Fruit fly (Drosophila melanogaster) whole organism, embryonic: ENCODE measurements around the gene spirit.

Experiments used
- ATbp ChIP-seq: fragments of 200-800 bp; sonication (Bioruptor generic); optimal IDR thresholded peaks from 2 replicates; lab custom pipeline; 2017; ENCODE audit warnings: missing biosample characterization, mild to moderate bottlenecking, missing genetic modification characterization, missing genetic modification reagents
- Bteb2 ChIP-seq: fragments of 200-800 bp; sonication (Bioruptor generic); optimal IDR thresholded peaks from 2 replicates; lab custom pipeline; 2016; ENCODE audit warnings: missing biosample characterization, missing genetic modification characterization
- C15 ChIP-seq: fragments of 200-800 bp; sonication (Bioruptor generic); IDR thresholded peaks from 3 replicates; pipeline ENCODE4 v1.3.6; 2022; ENCODE audit warnings: missing biosample characterization, missing genetic modification characterization
- CG10147 ChIP-seq: fragments of 200-800 bp; sonication (Bioruptor generic); optimal IDR thresholded peaks from 2 replicates; lab custom pipeline; 2019; ENCODE audit warnings: missing biosample characterization, mild to moderate bottlenecking, missing genetic modification characterization, moderate library complexity
- CG10959 ChIP-seq: fragments of 200-800 bp; sonication (Bioruptor generic); IDR thresholded peaks from 2 replicates; pipeline ENCODE4 v1.3.6; 2022; ENCODE audit warnings: missing biosample characterization, missing genetic modification characterization
- CG12104 ChIP-seq: fragments of 200-800 bp; sonication (Bioruptor generic); optimal IDR thresholded peaks from 3 replicates; lab custom pipeline; 2016; ENCODE audit warnings: missing biosample characterization, missing genetic modification characterization
- CG13123 ChIP-seq: fragments of 200-800 bp; sonication (Bioruptor generic); optimal IDR thresholded peaks from 2 replicates; lab custom pipeline; 2016; ENCODE audit warnings: missing biosample characterization, missing genetic modification characterization
- CG14710 ChIP-seq: fragments of 200-800 bp; sonication (Bioruptor generic); optimal IDR thresholded peaks from 3 replicates; lab custom pipeline; 2019; ENCODE audit warnings: missing biosample characterization, mild to moderate bottlenecking, missing genetic modification characterization, moderate library complexity
- CG14965 ChIP-seq: fragments of 200-800 bp; sonication (Bioruptor generic); optimal IDR thresholded peaks from 2 replicates; lab custom pipeline; 2016; ENCODE audit warnings: missing biosample characterization, missing genetic modification characterization, borderline replicate concordance
- CG2120 ChIP-seq: fragments of 200-800 bp; sonication (Bioruptor generic); optimal IDR thresholded peaks from 3 replicates; lab custom pipeline; 2016; ENCODE audit warnings: missing biosample characterization, missing genetic modification characterization
- CG2678 ChIP-seq: fragments of 200-800 bp; sonication (Bioruptor generic); optimal IDR thresholded peaks from 3 replicates; lab custom pipeline; 2019; ENCODE audit warnings: missing biosample characterization, mild to moderate bottlenecking, missing genetic modification characterization, moderate library complexity
- CG32767 ChIP-seq: fragments of 200-800 bp; sonication (Bioruptor generic); IDR thresholded peaks from 2 replicates; pipeline ENCODE4 v1.3.6; 2022; ENCODE audit warnings: missing biosample characterization, missing genetic modification characterization
- CG34224 ChIP-seq: fragments of 200-800 bp; sonication (Bioruptor generic); IDR thresholded peaks from 3 replicates; pipeline ENCODE4 v1.3.6; 2022; ENCODE audit warnings: missing biosample characterization, missing genetic modification characterization; ENCODE audit not compliant: partially characterized antibody
- CG3995 ChIP-seq: fragments of 200-800 bp; sonication (Bioruptor generic); optimal IDR thresholded peaks from 3 replicates; lab custom pipeline; 2016; ENCODE audit warnings: missing biosample characterization, missing genetic modification characterization
- CG42726 ChIP-seq: fragments of 200-800 bp; sonication (Bioruptor generic); IDR thresholded peaks from 2 replicates; pipeline ENCODE4 v1.3.6; 2022; ENCODE audit warnings: missing biosample characterization, missing genetic modification characterization; ENCODE audit not compliant: partially characterized antibody
- CG9932 ChIP-seq: fragments of 200-800 bp; sonication (Bioruptor generic); IDR thresholded peaks from 2 replicates; pipeline ENCODE4 v1.3.6; 2022; ENCODE audit warnings: missing biosample characterization, missing genetic modification characterization
- CoRest ChIP-seq: fragments of 200-800 bp; sonication (Bioruptor generic); optimal IDR thresholded peaks from 3 replicates; lab custom pipeline; 2018; ENCODE audit warnings: missing biosample characterization, mild to moderate bottlenecking, missing genetic modification characterization, moderate library complexity
- Dll ChIP-seq: fragments of 200-800 bp; sonication (Bioruptor generic); IDR thresholded peaks from 4 replicates; pipeline ENCODE4 v1.3.6; 2022; ENCODE audit warnings: missing biosample characterization, missing genetic modification characterization; ENCODE audit not compliant: partially characterized antibody
- Eip74EF ChIP-seq, 2 experiments: fragments of 200-800 bp in 1 of 2; fragments of >200 bp in 1 of 2; sonication (Bioruptor generic) in 1 of 2; optimal IDR thresholded peaks; 2 replicates each; lab custom pipeline; 2017 to 2019; ENCODE audit warnings: missing biosample characterization in 2 of 2, missing genetic modification characterization in 2 of 2, mild to moderate bottlenecking in 1 of 2, moderate library complexity in 1 of 2
- Elba2 ChIP-seq: fragments of 200-800 bp; sonication (Bioruptor generic); optimal IDR thresholded peaks from 3 replicates; lab custom pipeline; 2016; ENCODE audit warnings: missing biosample characterization, missing genetic modification characterization
- H2.0 ChIP-seq: fragments of 200-800 bp; sonication (Bioruptor generic); IDR thresholded peaks from 2 replicates; pipeline ENCODE4 v1.3.6; 2022; ENCODE audit warnings: missing biosample characterization, missing genetic modification characterization
- Hr3 ChIP-seq: fragments of 200-800 bp; sonication (Bioruptor generic); optimal IDR thresholded peaks from 3 replicates; lab custom pipeline; 2016; ENCODE audit warnings: missing biosample characterization, missing genetic modification characterization
- NK7.1 ChIP-seq: fragments of 200-800 bp; sonication (Bioruptor generic); optimal IDR thresholded peaks from 3 replicates; lab custom pipeline; 2016; ENCODE audit warnings: missing biosample characterization, missing genetic modification characterization
- Neu2 ChIP-seq: fragments of 200-800 bp; sonication (Bioruptor generic); optimal IDR thresholded peaks from 3 replicates; lab custom pipeline; 2016; ENCODE audit warnings: missing biosample characterization, missing genetic modification characterization, borderline replicate concordance
- Poxn ChIP-seq: fragments of 200-800 bp; sonication (Bioruptor generic); IDR thresholded peaks from 2 replicates; pipeline ENCODE4 v1.3.6; 2022; ENCODE audit warnings: missing biosample characterization, missing genetic modification characterization
- Rfx ChIP-seq: fragments of 200-800 bp; sonication (Bioruptor generic); IDR thresholded peaks from 2 replicates; pipeline ENCODE4 v1.3.6; 2022; ENCODE audit warnings: missing biosample characterization, missing genetic modification characterization
- ab ChIP-seq: fragments of 200-800 bp; sonication (Bioruptor generic); optimal IDR thresholded peaks from 2 replicates; lab custom pipeline; 2016; ENCODE audit warnings: missing biosample characterization, missing genetic modification characterization
- ac ChIP-seq: fragments of 200-800 bp; sonication (Bioruptor generic); optimal IDR thresholded peaks from 3 replicates; lab custom pipeline; 2017; ENCODE audit warnings: missing biosample characterization, mild to moderate bottlenecking, missing genetic modification characterization
- bab2 ChIP-seq: fragments of 200-800 bp; sonication (Bioruptor generic); optimal IDR thresholded peaks from 2 replicates; lab custom pipeline; 2016; ENCODE audit warnings: missing biosample characterization, missing genetic modification characterization
- croc ChIP-seq: fragments of 200-800 bp; sonication (Bioruptor generic); conservative IDR thresholded peaks from 3 replicates; pipeline ENCODE4 v1.3.6; 2022; ENCODE audit warnings: missing biosample characterization, missing genetic modification characterization
- crol ChIP-seq: fragments of 200-800 bp; sonication (Bioruptor generic); IDR thresholded peaks from 2 replicates; pipeline ENCODE4 v1.3.6; 2022; ENCODE audit warnings: missing biosample characterization, missing genetic modification characterization
- dan ChIP-seq: fragments of 200-800 bp; sonication (Bioruptor generic); IDR thresholded peaks from 2 replicates; pipeline ENCODE4 v1.3.6; 2022; ENCODE audit warnings: missing biosample characterization, missing genetic modification characterization
- dmrt99B ChIP-seq: fragments of 200-800 bp; sonication (Bioruptor generic); optimal IDR thresholded peaks from 2 replicates; lab custom pipeline; 2018; ENCODE audit warnings: missing biosample characterization, mild to moderate bottlenecking, missing genetic modification characterization, moderate library complexity
- eve ChIP-seq, 2 experiments: fragments of >200 bp; optimal IDR thresholded peaks; 2 replicates each; lab custom pipeline; 2017; ENCODE audit warnings: missing biosample characterization in 2 of 2, missing genetic modification characterization in 2 of 2
- fd64A ChIP-seq: fragments of 200-800 bp; sonication (Bioruptor generic); optimal IDR thresholded peaks from 3 replicates; lab custom pipeline; 2018; ENCODE audit warnings: missing biosample characterization, mild to moderate bottlenecking, missing genetic modification characterization
- hb ChIP-seq: fragments of 200-800 bp; sonication (Bioruptor generic); IDR thresholded peaks from 3 replicates; pipeline ENCODE4 v1.3.6; 2022; ENCODE audit warnings: missing biosample characterization, missing genetic modification characterization; ENCODE audit not compliant: partially characterized antibody
- hbn ChIP-seq: fragments of 200-800 bp; sonication (Bioruptor generic); IDR thresholded peaks from 2 replicates; pipeline ENCODE4 v1.3.6; 2022; ENCODE audit warnings: missing biosample characterization, missing genetic modification characterization; ENCODE audit not compliant: partially characterized antibody
- ken ChIP-seq: fragments of 200-800 bp; sonication (Bioruptor generic); IDR thresholded peaks from 3 replicates; pipeline ENCODE4 v1.3.6; 2022; ENCODE audit warnings: missing biosample characterization, missing genetic modification characterization
- knrl ChIP-seq: fragments of 200-800 bp; sonication (Bioruptor generic); IDR thresholded peaks from 3 replicates; pipeline ENCODE4 v1.3.6; 2022; ENCODE audit warnings: missing biosample characterization, missing genetic modification characterization; ENCODE audit not compliant: partially characterized antibody
- pb ChIP-seq: fragments of 200-800 bp; sonication (Bioruptor generic); optimal IDR thresholded peaks from 3 replicates; lab custom pipeline; 2016; ENCODE audit warnings: missing biosample characterization, missing genetic modification characterization
- pum ChIP-seq: fragments of 200-800 bp; sonication (Bioruptor generic); optimal IDR thresholded peaks from 2 replicates; lab custom pipeline; 2016; ENCODE audit warnings: missing biosample characterization, missing genetic modification characterization
- sc ChIP-seq, 3 experiments: fragments of >200 bp in 2 of 3; fragments of 200-800 bp in 1 of 3; sonication (Bioruptor generic) in 1 of 3; optimal IDR thresholded peaks; 2 replicates in 2 of 3; 3 replicates in 1 of 3; lab custom pipeline; 2017; ENCODE audit warnings: mild to moderate bottlenecking in 1 of 3, missing biosample characterization in 1 of 3, missing genetic modification characterization in 1 of 3, missing genetic modification reagents in 1 of 3
- tgo ChIP-seq: fragments of 200-800 bp; sonication (Bioruptor generic); IDR thresholded peaks from 3 replicates; pipeline ENCODE4 v1.3.6; 2022; ENCODE audit warnings: missing biosample characterization, missing genetic modification characterization
- tll ChIP-seq, 2 experiments: fragments of 200-800 bp in 1 of 2; fragments of >200 bp in 1 of 2; sonication (Bioruptor generic) in 1 of 2; optimal IDR thresholded peaks; 2 replicates each; lab custom pipeline; 2017 to 2019; ENCODE audit warnings: missing biosample characterization in 2 of 2, missing genetic modification characterization in 2 of 2, mild to moderate bottlenecking in 1 of 2, moderate library complexity in 1 of 2
- tx ChIP-seq: fragments of 200-800 bp; sonication (Bioruptor generic); optimal IDR thresholded peaks from 2 replicates; lab custom pipeline; 2016; ENCODE audit warnings: missing biosample characterization, missing genetic modification characterization
- unc-4 ChIP-seq: fragments of 200-800 bp; sonication (Bioruptor generic); IDR thresholded peaks from 2 replicates; pipeline ENCODE4 v1.3.6; 2022; ENCODE audit warnings: missing biosample characterization, missing genetic modification characterization; ENCODE audit not compliant: partially characterized antibody

spirit gene

dm6 chrX:8561404-8562397 lies 11.7 kb downstream of the spirit start (continued):
- no peak for TF ChIP-seq fd64A
- no peak for TF ChIP-seq pb (GFP tag; lab: Kevin White, UChicago)
- peak; percentile 69; the same call in 1 of the 2 replicates for TF ChIP-seq crol (GFP tag; lab: Robert Waterston, UW)
- peak; percentile 31; the same call in 1 of the 2 replicates for TF ChIP-seq unc-4
- TF ChIP-seq CG10959: no peak
- TF ChIP-seq hb (GFP tag; lab: Robert Waterston, UW): no peak
- peak; percentile 23 for TF ChIP-seq ATbp (GFP tag; lab: Kevin White, UChicago)
- TF ChIP-seq CG14965 (GFP tag; lab: Kevin White, UChicago): no peak
- TF ChIP-seq CG13123: no peak
- TF ChIP-seq Dll (GFP tag; lab: Robert Waterston, UW): peak; percentile 46; the same call in 2 of the 4 replicates
- no peak for TF ChIP-seq CG12104
- no peak for TF ChIP-seq C15 (GFP tag; lab: Robert Waterston, UW)
- no peak for TF ChIP-seq eve (GFP tag; optimal IDR thresholded peaks at IDR 0.05; lab: Kevin White, UChicago)
- TF ChIP-seq knrl (GFP tag; lab: Robert Waterston, UW): no peak; the same call in 2 of the 3 replicates
- no peak for TF ChIP-seq CoRest (tag; lab: Kevin White, UChicago)
- TF ChIP-seq CG2678 (tag; lab: Kevin White, UChicago): peak; percentile 21
- TF ChIP-seq CG32767 (GFP tag; lab: Robert Waterston, UW): no peak
- peak; percentile 33 for TF ChIP-seq pum (GFP tag; lab: Kevin White, UChicago)
- peak; percentile 26 for TF ChIP-seq CG14710
- TF ChIP-seq Elba2 (GFP tag; lab: Kevin White, UChicago): peak; percentile 79
- TF ChIP-seq Rfx: 0 out of 2 replicates have a peak, but pooled peaks have one; percentile 17
- no peak for TF ChIP-seq sc (optimal IDR thresholded peaks at IDR 0.05; lab: Kevin White, UChicago)
- TF ChIP-seq sc (GFP tag; optimal IDR thresholded peaks at IDR 0.05; lab: Kevin White, UChicago): no peak
- TF ChIP-seq bab2: no peak
- no peak for TF ChIP-seq CG10147 (GFP tag; lab: Kevin White, UChicago)
- TF ChIP-seq croc (GFP tag; lab: Robert Waterston, UW): no peak
- TF ChIP-seq tx: peak; percentile 28
- TF ChIP-seq dmrt99B (tag; lab: Kevin White, UChicago): no peak
- no peak for TF ChIP-seq ken (GFP tag; lab: Robert Waterston, UW)
- TF ChIP-seq tgo (GFP tag; lab: Robert Waterston, UW): 0 out of 3 replicates have a peak, but pooled peaks have one; percentile 16
- no peak for TF ChIP-seq CG3995
- TF ChIP-seq Bteb2 (GFP tag; lab: Kevin White, UChicago): no peak
- no peak; the same call in 2 of the 3 replicates for TF ChIP-seq CG34224 (GFP tag; lab: Robert Waterston, UW)
- TF ChIP-seq Eip74EF (GFP tag; optimal IDR thresholded peaks at IDR 0.05; lab: Kevin White, UChicago): no peak
- no peak for TF ChIP-seq NK7.1 (GFP tag; lab: Kevin White, UChicago)
- TF ChIP-seq tll (GFP tag; optimal IDR thresholded peaks at IDR 0.05; lab: Kevin White, UChicago): no peak
- TF ChIP-seq ab (GFP tag; lab: Kevin White, UChicago): no peak
- TF ChIP-seq H2.0 (GFP tag; lab: Robert Waterston, UW): no peak
- TF ChIP-seq Hr3 (GFP tag; lab: Kevin White, UChicago): no peak
- TF ChIP-seq Poxn: no peak
- peak; percentile 39; the same call in 1 of the 2 replicates for TF ChIP-seq hbn
- TF ChIP-seq dan (GFP tag; lab: Robert Waterston, UW): no peak
- TF ChIP-seq CG2120: peak; percentile 20
- TF ChIP-seq ac: no peak
- TF ChIP-seq CG42726 (GFP tag; lab: Robert Waterston, UW): no peak
- TF ChIP-seq Neu2 (GFP tag; lab: Kevin White, UChicago): no peak
- TF ChIP-seq CG9932 (GFP tag; lab: Robert Waterston, UW): peak; percentile 46
